Fruit fly (Drosophila melanogaster): ENCODE measurements around the gene CG42588.

The CG42588 gene

dm6 chr3L:12798795-12799311 is 15.2 kb upstream of the CG42588 start (continued):
- peak; percentile 5 for TF ChIP-seq org-1 (GFP tag; optimal IDR thresholded peaks at IDR 0.05)
- peak in 1 of 2 experiments; percentile 67 for TF ChIP-seq eve (GFP tag; optimal IDR thresholded peaks at IDR 0.05)
- no peak for TF ChIP-seq chif (GFP tag; optimal IDR thresholded peaks at IDR 0.05)
- TF ChIP-seq Meics (GFP tag; optimal IDR thresholded peaks at IDR 0.05): peak; percentile 21
- TF ChIP-seq grn (GFP tag; optimal IDR thresholded peaks at IDR 0.05): peak; percentile 35
- no peak for TF ChIP-seq bcd (GFP tag; optimal IDR thresholded peaks at IDR 0.05)
- TF ChIP-seq CG17385 (GFP tag; optimal IDR thresholded peaks at IDR 0.05): no peak
- no peak for TF ChIP-seq dan (GFP tag; IDR thresholded peaks at IDR 0.05)
- peak in 1 of 2 experiments; percentile 16 for TF ChIP-seq Hr78 (GFP tag; optimal IDR thresholded peaks at IDR 0.05)
- no peak for TF ChIP-seq oc (tag; optimal IDR thresholded peaks at IDR 0.05)
- TF ChIP-seq CG3407 (GFP tag; optimal IDR thresholded peaks at IDR 0.05): peak; percentile 27
- no peak for TF ChIP-seq Ravus (GFP tag; IDR thresholded peaks at IDR 0.05)
- TF ChIP-seq fd96Cb (tag; optimal IDR thresholded peaks at IDR 0.05): peak; percentile 1
- TF ChIP-seq BtbVII (GFP tag; optimal IDR thresholded peaks at IDR 0.05): peak; percentile 33
- TF ChIP-seq dmrt99B (tag; optimal IDR thresholded peaks at IDR 0.05): peak; percentile 16
- TF ChIP-seq Dfd (GFP tag; optimal IDR thresholded peaks at IDR 0.05): no peak
- 0 out of 2 replicates have a peak, but pooled peaks have one; percentile 20 for TF ChIP-seq lmd (GFP tag; IDR thresholded peaks at IDR 0.05)
- TF ChIP-seq CG14441 (GFP tag; IDR thresholded peaks at IDR 0.05): 0 out of 2 replicates have a peak, but pooled peaks have one; percentile 6
- TF ChIP-seq CG14860 (GFP tag; IDR thresholded peaks at IDR 0.05; ENCODE audit: partially characterized antibody): no peak
- TF ChIP-seq tup (GFP tag; optimal IDR thresholded peaks at IDR 0.05): no peak
- no peak for TF ChIP-seq Scr (GFP tag; IDR thresholded peaks at IDR 0.05; ENCODE audit: partially characterized antibody)
- no peak for TF ChIP-seq Antp (GFP tag; optimal IDR thresholded peaks at IDR 0.05)
- TF ChIP-seq nmo (GFP tag; optimal IDR thresholded peaks at IDR 0.05): peak; percentile 16
- TF ChIP-seq E2f1 (GFP tag; IDR thresholded peaks at IDR 0.05): no peak
- peak; percentile 7 for TF ChIP-seq CG7839 (tag; optimal IDR thresholded peaks at IDR 0.05)
- TF ChIP-seq CG4707 (GFP tag; optimal IDR thresholded peaks at IDR 0.05): no peak
- no peak for TF ChIP-seq CG8290 (GFP tag; optimal IDR thresholded peaks at IDR 0.05)
- peak in 1 of 2 experiments; percentile 16 for TF ChIP-seq CG8290 (tag; optimal IDR thresholded peaks at IDR 0.05)
- peak; percentile 25 for TF ChIP-seq MTF-1 (GFP tag; optimal IDR thresholded peaks at IDR 0.05; ENCODE audit: borderline replicate concordance)
- TF ChIP-seq sens (GFP tag): peak; percentile 78
- no peak for TF ChIP-seq CG7556 (GFP tag; optimal IDR thresholded peaks at IDR 0.05)
- no peak for TF ChIP-seq Elba2 (GFP tag; optimal IDR thresholded peaks at IDR 0.05)
- no peak for TF ChIP-seq prd (optimal IDR thresholded peaks at IDR 0.05)
- TF ChIP-seq prd (GFP tag; IDR thresholded peaks at IDR 0.05): no peak
- TF ChIP-seq tap (tag; optimal IDR thresholded peaks at IDR 0.05): no peak
- no peak for TF ChIP-seq MESR4 (GFP tag; optimal IDR thresholded peaks at IDR 0.05)
- peak; percentile 20 for TF ChIP-seq grau (tag; optimal IDR thresholded peaks at IDR 0.05)
- TF ChIP-seq HLH54F (GFP tag; optimal IDR thresholded peaks at IDR 0.05): peak; percentile 16
- TF ChIP-seq ATbp (GFP tag; optimal IDR thresholded peaks at IDR 0.05): peak; percentile 62
- TF ChIP-seq pnt (GFP tag; optimal IDR thresholded peaks at IDR 0.05): no peak
- TF ChIP-seq jumu (GFP tag; optimal IDR thresholded peaks at IDR 0.05): peak; percentile 12
- peak; percentile 0 for TF ChIP-seq fu2 (GFP tag; optimal IDR thresholded peaks at IDR 0.05)
- TF ChIP-seq bsh (GFP tag; optimal IDR thresholded peaks at IDR 0.05): peak; percentile 12 to 21
- TF ChIP-seq Lim3 (GFP tag; IDR thresholded peaks at IDR 0.05): no peak
- no peak for TF ChIP-seq btn (GFP tag; optimal IDR thresholded peaks at IDR 0.05)
- no peak for TF ChIP-seq Lhr (GFP tag; optimal IDR thresholded peaks at IDR 0.05)
- TF ChIP-seq CG10431 (GFP tag; optimal IDR thresholded peaks at IDR 0.05): no peak
- TF ChIP-seq CG12769 (tag; optimal IDR thresholded peaks at IDR 0.05): peak; percentile 54
- TF ChIP-seq Gsc (GFP tag; IDR thresholded peaks at IDR 0.05): no peak
- peak; percentile 0 for TF ChIP-seq Abd-B (GFP tag; optimal IDR thresholded peaks at IDR 0.05)
- TF ChIP-seq sens-2 (GFP tag; IDR thresholded peaks at IDR 0.05): no peak
